Worm (Caenorhabditis elegans) whole organism, mixed stage, embryonic: ENCODE results near the gene gst-29.

Experiments
- ceh-83 ChIP-seq: fragments of 200-800 bp; sonication (Bioruptor generic); optimal IDR thresholded peaks from 2 replicates; lab custom pipeline; 2018; ENCODE audit warnings: mild to moderate bottlenecking, missing genetic modification characterization, missing compliant biosample characterization
- flh-1 ChIP-seq: fragments of 200-800 bp; sonication (Bioruptor generic); optimal IDR thresholded peaks from 2 replicates; lab custom pipeline; 2018; ENCODE audit warnings: mild to moderate bottlenecking, missing genetic modification characterization, moderate library complexity, missing compliant biosample characterization
- hlh-1 ChIP-seq: fragments of 150-350 bp; optimal IDR thresholded peaks from 2 replicates; lab custom pipeline; 2014; ENCODE audit warnings: missing biosample characterization, missing genetic modification reagents, missing genetic modification characterization
- lin-13 ChIP-seq: fragments of 150-350 bp; optimal IDR thresholded peaks from 2 replicates; lab custom pipeline; 2014; ENCODE audit warnings: missing biosample characterization, missing genetic modification characterization
- nhr-12 ChIP-seq: fragments of 150-350 bp; optimal IDR thresholded peaks from 2 replicates; lab custom pipeline; 2014; ENCODE audit warnings: missing biosample characterization, missing genetic modification characterization
- nhr-237 ChIP-seq: fragments of 150-350 bp; optimal IDR thresholded peaks from 2 replicates; lab custom pipeline; 2014; ENCODE audit warnings: missing biosample characterization, missing genetic modification characterization
- nhr-28 ChIP-seq: fragments of 150-350 bp; optimal IDR thresholded peaks from 2 replicates; lab custom pipeline; 2014; ENCODE audit warnings: missing biosample characterization, missing genetic modification characterization
- unc-62 ChIP-seq: fragments of 150-350 bp; optimal IDR thresholded peaks from 2 replicates; lab custom pipeline; 2014; ENCODE audit warnings: missing biosample characterization, missing genetic modification reagents, missing genetic modification characterization
- zip-8 ChIP-seq: fragments of 150-350 bp; optimal IDR thresholded peaks from 2 replicates; lab custom pipeline; 2014; ENCODE audit warnings: missing biosample characterization, missing genetic modification characterization
- ztf-11 ChIP-seq: fragments of 150-350 bp; optimal IDR thresholded peaks from 2 replicates; lab custom pipeline; 2014; ENCODE audit warnings: missing biosample characterization, missing genetic modification characterization

- no peak for TF ChIP-seq nhr-237 (tag; lab: Kevin White, UChicago)
- TF ChIP-seq hlh-1 (tag; lab: Kevin White, UChicago), result no peak
- TF ChIP-seq zip-8, result no peak
- no peak for TF ChIP-seq nhr-12 (tag; lab: Kevin White, UChicago)
- no peak for TF ChIP-seq flh-1 (GFP tag; lab: Kevin White, UChicago)
- TF ChIP-seq lin-13 (tag; lab: Kevin White, UChicago), result no peak
- no peak for TF ChIP-seq ceh-83 (GFP tag; lab: Kevin White, UChicago)
- no peak for TF ChIP-seq nhr-28
- TF ChIP-seq ztf-11 (tag; lab: Kevin White, UChicago), result no peak
- no peak for TF ChIP-seq unc-62 (GFP tag; lab: Kevin White, UChicago)
Measured at ce11 chrII:15130512-15130911, 39.1 kb downstream of the gst-29 start, which contains the start of gene Y53F4B.62.
